Fruit fly (Drosophila melanogaster) whole organism, prepupa: ENCODE data around the gene CG17026.

ENCODE experiments used
- CG11294 ChIP-seq: fragments of 200-800 bp; sonication (Bioruptor generic); IDR thresholded peaks from 2 replicates; pipeline ENCODE4 v1.3.6; 2022; ENCODE audit warnings: missing biosample characterization, missing genetic modification characterization
- CG1621 ChIP-seq: fragments of 200-800 bp; sonication (Bioruptor generic); optimal IDR thresholded peaks from 3 replicates; lab custom pipeline; 2018; ENCODE audit warnings: missing biosample characterization, mild to moderate bottlenecking, missing genetic modification characterization
- Hr4 ChIP-seq: fragments of 200-800 bp; sonication (Bioruptor generic); optimal IDR thresholded peaks from 3 replicates; lab custom pipeline; 2016; ENCODE audit warnings: missing biosample characterization, missing genetic modification characterization
- Lpt ChIP-seq: fragments of 200-800 bp; sonication (Bioruptor generic); optimal IDR thresholded peaks from 3 replicates; lab custom pipeline; 2016; ENCODE audit warnings: missing biosample characterization, missing genetic modification characterization
- pdm3 ChIP-seq: fragments of 200-800 bp; sonication (Bioruptor generic); optimal IDR thresholded peaks from 3 replicates; lab custom pipeline; 2016; ENCODE audit warnings: missing biosample characterization, missing genetic modification characterization

DNA sequence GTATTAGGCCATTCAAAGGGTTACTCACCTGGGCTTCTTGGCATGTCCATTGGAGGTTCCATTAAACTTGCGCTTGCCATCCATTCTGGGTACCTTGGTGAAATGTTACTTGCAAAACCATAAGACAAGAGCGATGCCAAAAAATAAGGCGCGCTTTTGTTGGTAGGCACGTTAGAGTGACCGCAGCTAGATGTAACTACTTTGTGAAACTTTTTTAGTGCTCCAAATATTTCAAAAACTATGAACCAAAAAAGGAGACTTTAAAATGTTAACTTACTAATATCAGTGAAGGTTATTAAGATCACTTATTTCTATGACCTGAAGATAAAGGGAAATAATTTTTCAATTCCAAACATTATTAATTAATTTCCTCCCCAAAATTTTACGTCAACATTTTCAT is 12.5 kb downstream of the CG17026 start, which contains the start of gene PolD1:
- TF ChIP-seq pdm3 (GFP tag; lab: Kevin White, UChicago): no peak
- no peak for TF ChIP-seq CG1621
- TF ChIP-seq Hr4 (GFP tag; lab: Kevin White, UChicago): no peak
- no peak for TF ChIP-seq CG11294 (GFP tag; lab: Robert Waterston, UW)
- no peak for TF ChIP-seq Lpt
